Worm (Caenorhabditis elegans) whole organism, L4/young adult: Measurements from ENCODE around the gene lido-8.

ENCODE experiments used
- W03F9.2 ChIP-seq: fragments of 150-350 bp; optimal IDR thresholded peaks from 2 replicates; lab custom pipeline; 2014; ENCODE audit warnings: missing biosample characterization, missing genetic modification characterization
- dao-5 ChIP-seq: sonication (generic microtip); optimal IDR thresholded peaks from 2 replicates; lab custom pipeline; 2016; ENCODE audit warnings: missing genotype, missing genetic modification characterization, moderate library complexity, missing compliant biosample characterization
- him-1 ChIP-seq: sonication (generic microtip); optimal IDR thresholded peaks from 2 replicates; lab custom pipeline; 2016; ENCODE audit warnings: missing genotype, missing genetic modification reagents, missing genetic modification characterization, missing compliant biosample characterization

DNA sequence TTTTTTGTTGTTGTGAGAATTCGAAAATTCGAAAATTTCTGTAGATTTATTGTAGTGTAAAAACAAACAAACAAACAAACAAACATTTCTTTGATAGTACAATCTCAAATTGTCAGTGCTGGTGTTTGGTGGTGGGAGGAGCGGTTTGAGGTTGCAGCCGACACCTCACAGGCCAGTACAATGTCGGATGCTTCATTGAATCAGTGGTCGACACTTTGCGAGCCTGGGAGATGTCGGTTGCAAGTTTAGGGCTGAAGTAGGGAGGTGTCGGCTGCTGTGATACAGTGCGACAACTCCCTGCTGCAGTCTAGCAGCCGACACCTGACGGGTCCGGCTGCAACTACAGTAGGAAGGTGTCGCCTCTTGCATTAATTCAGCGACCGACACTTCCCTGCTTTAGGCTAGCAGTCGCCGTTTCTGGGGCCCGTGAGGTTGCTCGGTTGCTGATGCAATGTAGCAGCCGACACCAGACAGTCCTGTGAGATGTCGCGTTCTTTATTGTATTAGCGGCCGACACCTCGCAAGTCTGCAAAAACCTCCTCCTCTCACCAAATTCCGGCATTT is 10.8 kb upstream of the lido-8 start:
- TF ChIP-seq him-1, result no peak
- TF ChIP-seq dao-5 (tag; lab: Kevin White, UChicago), result no peak
- no peak for TF ChIP-seq W03F9.2 (tag; lab: Kevin White, UChicago)
